Fruit fly (Drosophila melanogaster): ENCODE data around the gene CG6508.
A peak's percentile ranks its signal among the peaks of the same experiment; 100 is the strongest.

The CG6508 gene

DNA sequence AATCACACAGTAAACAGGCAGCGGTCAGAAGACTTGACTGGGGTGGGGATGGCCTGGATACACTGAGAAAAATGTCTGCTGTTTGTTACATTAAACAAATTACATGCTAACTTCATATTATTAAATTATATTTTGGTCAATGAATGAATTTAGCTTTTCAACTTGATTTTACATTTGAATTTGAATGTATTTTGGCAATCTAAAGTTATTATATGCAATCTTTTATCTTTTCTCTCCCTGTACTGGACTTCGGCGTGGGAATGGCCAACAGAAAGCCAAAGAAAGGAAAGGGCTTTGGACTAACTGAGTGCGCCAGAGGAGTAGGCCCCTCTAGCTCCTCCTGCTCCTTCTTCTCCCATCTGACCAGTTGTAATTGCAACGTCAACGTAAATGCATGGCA, 27.6 kb upstream of the CG6508 start:
- TF ChIP-seq CG11247 (GFP tag; IDR thresholded peaks at IDR 0.05) (0 out of 2 replicates have a peak, but pooled peaks have one; percentile 7), gem (tag; optimal IDR thresholded peaks at IDR 0.05) (no peak), gcm2 (GFP tag; optimal IDR thresholded peaks at IDR 0.05) (no peak), lbe (GFP tag; optimal IDR thresholded peaks at IDR 0.05) (peak; percentile 54), CG4820 (GFP tag; optimal IDR thresholded peaks at IDR 0.05) (no peak), Bgb (GFP tag; IDR thresholded peaks at IDR 0.05; ENCODE audit: partially characterized antibody) (no peak), grau (tag; optimal IDR thresholded peaks at IDR 0.05) (no peak), E2f1 (GFP tag; IDR thresholded peaks at IDR 0.05) (no peak), NK7.1 (GFP tag; optimal IDR thresholded peaks at IDR 0.05) (no peak), tup (GFP tag; optimal IDR thresholded peaks at IDR 0.05) (no peak), Ada2b (GFP tag; IDR thresholded peaks at IDR 0.05) (no peak), CG10543 (GFP tag; optimal IDR thresholded peaks at IDR 0.05) (no peak), cg (GFP tag; optimal IDR thresholded peaks at IDR 0.05) (no peak), CG7786 (GFP tag; optimal IDR thresholded peaks at IDR 0.05) (no peak), bbx (GFP tag; IDR thresholded peaks at IDR 0.05; ENCODE audit: partially characterized antibody) (no peak), Ets65A (GFP tag) (peak; percentile 76), inv (GFP tag; IDR thresholded peaks at IDR 0.05; ENCODE audit: partially characterized antibody) (no peak), bsh (GFP tag; optimal IDR thresholded peaks at IDR 0.05) (peak in 1 of 2 experiments; percentile 16), emc (GFP tag; optimal IDR thresholded peaks at IDR 0.05) (no peak), pum (GFP tag; optimal IDR thresholded peaks at IDR 0.05) (no peak), repo (GFP tag; optimal IDR thresholded peaks at IDR 0.05) (no peak), chm (GFP tag; IDR thresholded peaks at IDR 0.05) (no peak), vfl (GFP tag; optimal IDR thresholded peaks at IDR 0.05) (no peak), Drgx (GFP tag; IDR thresholded peaks at IDR 0.05) (peak; percentile 37), hbn (GFP tag; IDR thresholded peaks at IDR 0.05; ENCODE audit: partially characterized antibody) (no peak)

DNA sequence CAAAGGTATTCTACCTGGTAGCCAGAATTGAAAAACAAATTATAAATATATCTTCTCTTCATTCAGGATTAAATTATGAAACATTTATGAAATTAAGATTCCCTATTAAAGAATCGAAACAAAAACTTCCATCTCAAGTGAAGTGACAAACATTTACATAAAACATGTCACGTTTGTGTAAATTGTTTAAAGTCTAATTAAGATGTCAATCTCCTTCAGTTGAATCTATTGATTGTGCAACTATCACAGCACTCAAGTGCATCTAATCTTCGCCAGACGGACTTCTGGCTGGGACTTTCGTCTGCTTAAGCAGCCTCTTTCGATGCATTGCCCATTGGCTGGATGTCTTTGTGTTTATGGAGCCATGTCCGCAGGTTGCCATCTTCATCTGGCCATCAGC, 26.8 kb upstream of the CG6508 start:
- TF ChIP-seq D (optimal IDR thresholded peaks at IDR 0.05) (no peak), D (GFP tag; optimal IDR thresholded peaks at IDR 0.05) (no peak), unc-4 (GFP tag; IDR thresholded peaks at IDR 0.05; ENCODE audit: partially characterized antibody) (no peak)

DNA sequence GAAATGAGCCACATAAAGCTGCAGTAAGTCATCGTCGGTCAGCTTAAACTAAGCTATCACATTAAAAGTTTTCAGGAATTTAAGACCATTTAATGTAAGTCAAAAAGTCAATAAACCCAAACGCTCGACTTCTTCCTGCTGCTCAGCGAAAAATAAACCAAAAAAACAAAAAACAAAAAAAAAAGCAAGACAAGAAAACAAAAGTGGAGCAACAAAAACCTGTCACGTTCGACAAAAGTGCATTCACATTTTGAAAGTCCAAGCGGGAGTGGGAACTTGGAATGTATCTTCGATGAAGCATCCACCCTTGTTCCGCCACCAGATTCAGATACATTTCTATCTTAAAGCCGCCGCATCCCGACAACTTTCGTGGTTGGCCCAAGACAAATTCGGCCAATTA, 24.9 kb upstream of the CG6508 start:
- TF ChIP-seq cg (GFP tag; optimal IDR thresholded peaks at IDR 0.05) (no peak), abd-A (tag; optimal IDR thresholded peaks at IDR 0.05) (no peak), nom (GFP tag; optimal IDR thresholded peaks at IDR 0.05) (peak; percentile 79), cas (GFP tag; IDR thresholded peaks at IDR 0.05) (no peak)

DNA sequence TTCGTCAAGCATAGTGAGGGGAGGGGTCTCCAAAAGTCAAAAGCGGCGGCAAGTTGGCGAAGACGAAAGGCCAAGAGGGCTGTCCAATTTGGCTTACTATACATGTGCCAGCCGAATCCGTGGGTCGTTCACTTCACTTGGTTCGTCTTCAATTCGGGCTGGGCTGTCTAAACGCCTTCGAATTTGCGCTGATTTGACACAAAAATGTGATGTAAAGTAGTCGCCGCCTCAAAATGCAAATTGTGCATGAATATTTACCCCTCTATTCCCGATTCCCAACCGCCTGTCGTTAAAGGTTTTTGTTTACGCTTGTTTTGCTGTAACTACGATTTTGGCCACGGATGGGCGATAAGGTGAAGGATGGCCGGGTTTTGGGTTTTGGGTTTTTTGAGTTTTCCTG, 23.2 kb upstream of the CG6508 start:
- TF ChIP-seq Gsc (GFP tag; IDR thresholded peaks at IDR 0.05) (no peak), cwo (GFP tag; optimal IDR thresholded peaks at IDR 0.05) (no peak), CG8290 (GFP tag; optimal IDR thresholded peaks at IDR 0.05) (no peak), CG8290 (tag; optimal IDR thresholded peaks at IDR 0.05) (no peak), CG32532 (GFP tag; IDR thresholded peaks at IDR 0.05) (no peak), pzg (GFP tag; optimal IDR thresholded peaks at IDR 0.05) (no peak), Stat92E (GFP tag; optimal IDR thresholded peaks at IDR 0.05) (no peak), CG7745 (tag; optimal IDR thresholded peaks at IDR 0.05) (no peak), CG18262 (tag; optimal IDR thresholded peaks at IDR 0.05) (no peak), wek (GFP tag; optimal IDR thresholded peaks at IDR 0.05) (no peak), Sox102F (GFP tag; optimal IDR thresholded peaks at IDR 0.05) (no peak), ap (GFP tag; IDR thresholded peaks at IDR 0.05) (no peak), slp2 (GFP tag; optimal IDR thresholded peaks at IDR 0.05) (no peak), ac (GFP tag; optimal IDR thresholded peaks at IDR 0.05) (no peak), CG31441 (GFP tag; IDR thresholded peaks at IDR 0.05) (no peak), CG42726 (GFP tag; IDR thresholded peaks at IDR 0.05; ENCODE audit: partially characterized antibody) (no peak)
